Worm (Caenorhabditis elegans) whole organism, mixed stage, embryonic: ENCODE results near the gene spp-8.

Experiments
- M03D4.4 ChIP-seq: sonication (generic microtip); optimal IDR thresholded peaks from 2 replicates; lab custom pipeline; 2017; ENCODE audit warnings: mild to moderate bottlenecking, missing genetic modification characterization, missing compliant biosample characterization
- ceh-83 ChIP-seq: fragments of 200-800 bp; sonication (Bioruptor generic); optimal IDR thresholded peaks from 2 replicates; lab custom pipeline; 2018; ENCODE audit warnings: mild to moderate bottlenecking, missing genetic modification characterization, missing compliant biosample characterization
- elt-3 ChIP-seq: fragments of 150-350 bp; optimal IDR thresholded peaks from 2 replicates; lab custom pipeline; 2014; ENCODE audit warnings: missing biosample characterization, missing genetic modification characterization
- lin-13 ChIP-seq: fragments of 150-350 bp; optimal IDR thresholded peaks from 2 replicates; lab custom pipeline; 2014; ENCODE audit warnings: missing biosample characterization, missing genetic modification characterization
- lsy-2 ChIP-seq: fragments of 150-350 bp; optimal IDR thresholded peaks from 2 replicates; lab custom pipeline; 2014; ENCODE audit warnings: missing biosample characterization, missing genetic modification characterization
- mep-1 ChIP-seq: fragments of 150-350 bp; optimal IDR thresholded peaks from 2 replicates; lab custom pipeline; 2017; ENCODE audit warnings: missing biosample characterization, missing genetic modification reagents, missing genetic modification characterization, inconsistent platforms
- nhr-28 ChIP-seq: fragments of 150-350 bp; optimal IDR thresholded peaks from 2 replicates; lab custom pipeline; 2014; ENCODE audit warnings: missing biosample characterization, missing genetic modification characterization
- snpc-4 ChIP-seq: fragments of 150-350 bp; optimal IDR thresholded peaks from 2 replicates; lab custom pipeline; 2014; ENCODE audit warnings: missing biosample characterization, missing genetic modification characterization
- sptf-1 ChIP-seq: sonication (generic microtip); optimal IDR thresholded peaks from 2 replicates; lab custom pipeline; 2017; ENCODE audit warnings: mild to moderate bottlenecking, missing genetic modification characterization, moderate library complexity, missing compliant biosample characterization
- ztf-11 ChIP-seq: fragments of 150-350 bp; optimal IDR thresholded peaks from 2 replicates; lab custom pipeline; 2014; ENCODE audit warnings: missing biosample characterization, missing genetic modification characterization

DNA sequence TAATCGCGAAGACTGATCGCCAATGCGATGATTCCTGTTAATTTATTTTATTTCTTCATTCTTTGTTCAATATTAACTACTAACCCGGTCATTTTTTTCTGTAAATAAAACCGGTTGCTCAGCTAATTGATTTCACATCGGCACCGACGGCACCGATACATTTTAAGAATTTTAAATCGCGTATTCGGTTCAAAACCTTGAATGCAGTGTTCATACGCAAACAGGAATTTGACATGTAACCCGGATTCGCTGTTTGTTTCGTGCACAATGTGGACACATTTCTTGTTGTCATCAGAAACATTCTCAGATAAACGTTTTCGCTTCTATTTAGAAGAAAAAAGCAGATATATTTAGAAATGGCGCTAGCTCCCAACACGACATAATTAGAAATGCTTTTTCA is 18.5 kb downstream of the spp-8 start:
- no peak for TF ChIP-seq snpc-4 (tag; lab: Kevin White, UChicago)
- TF ChIP-seq lin-13 (tag; lab: Kevin White, UChicago), result no peak
- TF ChIP-seq elt-3 (tag; lab: Kevin White, UChicago), result no peak
- no peak for TF ChIP-seq M03D4.4 (tag; lab: Kevin White, UChicago)
- no peak for TF ChIP-seq sptf-1 (tag; lab: Kevin White, UChicago)
- no peak for TF ChIP-seq ztf-11 (tag; lab: Kevin White, UChicago)
- no peak for TF ChIP-seq nhr-28 (tag; lab: Kevin White, UChicago)
- no peak for TF ChIP-seq ceh-83
- no peak for TF ChIP-seq lsy-2
- TF ChIP-seq mep-1 (tag; lab: Kevin White, UChicago), result no peak
